Worm (Caenorhabditis elegans) whole organism, mixed stage, embryonic: ENCODE measurements around the gene srh-251.

Source experiments
- blmp-1 ChIP-seq: fragments of 150-350 bp; optimal IDR thresholded peaks from 2 replicates; lab custom pipeline; 2014; ENCODE audit warnings: missing biosample characterization, missing genetic modification characterization
- drap-1 ChIP-seq: fragments of 200-800 bp; sonication (Bioruptor generic); optimal IDR thresholded peaks from 3 replicates; lab custom pipeline; 2018; ENCODE audit warnings: mild to moderate bottlenecking, missing genetic modification characterization, missing compliant biosample characterization
- ztf-11 ChIP-seq: fragments of 150-350 bp; optimal IDR thresholded peaks from 2 replicates; lab custom pipeline; 2014; ENCODE audit warnings: missing biosample characterization, missing genetic modification characterization

ce11 chrV:15332851-15333250, 46.9 kb downstream of the srh-251 start, which contains the start of gene srw-113:
- TF ChIP-seq drap-1 (GFP tag; lab: Kevin White, UChicago) (no peak), ztf-11 (tag; lab: Kevin White, UChicago) (no peak), blmp-1 (no peak)
